Worm (Caenorhabditis elegans): ENCODE measurements around the gene F56D5.3.

F56D5.3 gene

ce11 chrIV:9440880-9441336, 43.5 kb downstream of the F56D5.3 start, which contains the start of gene idh-1 (continued):
- no peak for TF ChIP-seq duxl-1 (tag; optimal IDR thresholded peaks at IDR 0.05; ENCODE audit: poor library complexity)
- no peak for TF ChIP-seq nhr-237 (tag; optimal IDR thresholded peaks at IDR 0.05)
- no peak for TF ChIP-seq F26F4.8 (GFP tag; conservative IDR thresholded peaks at IDR 0.05)
- TF ChIP-seq ceh-20 (GFP tag; IDR thresholded peaks at IDR 0.05) = no peak
- no peak for TF ChIP-seq tag-97 (GFP tag; IDR thresholded peaks at IDR 0.05)
- TF ChIP-seq nhr-76 (tag; optimal IDR thresholded peaks at IDR 0.05) = no peak
- no peak for TF ChIP-seq zip-11 (GFP tag; IDR thresholded peaks at IDR 0.05)
- TF ChIP-seq nhr-102 (tag; optimal IDR thresholded peaks at IDR 0.05) = peak; percentile 29
- TF ChIP-seq spr-1 (tag; optimal IDR thresholded peaks at IDR 0.05) = no peak

- no peak for TF ChIP-seq dmd-8 (GFP tag; IDR thresholded peaks at IDR 0.05)
- no peak for TF ChIP-seq zip-2 (tag; optimal IDR thresholded peaks at IDR 0.05)
- no peak for TF ChIP-seq fos-1 (tag; optimal IDR thresholded peaks at IDR 0.05)
- TF ChIP-seq nhr-77 (tag; optimal IDR thresholded peaks at IDR 0.05) = peak; percentile 37
- no peak for TF ChIP-seq daf-16 (GFP tag; optimal IDR thresholded peaks at IDR 0.05)
- TF ChIP-seq daf-16 (tag; optimal IDR thresholded peaks at IDR 0.05) = peak; percentile 69
- TF ChIP-seq jun-1 (tag; optimal IDR thresholded peaks at IDR 0.05) = no peak
- TF ChIP-seq nhr-76 (tag; optimal IDR thresholded peaks at IDR 0.05) = no peak
- peak; percentile 31 for TF ChIP-seq dmd-6 (GFP tag; IDR thresholded peaks at IDR 0.05)
- TF ChIP-seq nhr-28 (tag; optimal IDR thresholded peaks at IDR 0.05) = peak; percentile 51
- TF ChIP-seq php-3 (GFP tag; IDR thresholded peaks at IDR 0.05) = no peak
- no peak for TF ChIP-seq nhr-102 (tag; optimal IDR thresholded peaks at IDR 0.05)
- TF ChIP-seq ceh-62 (tag; optimal IDR thresholded peaks at IDR 0.05) = no peak
- no peak for TF ChIP-seq egl-43 (GFP tag; IDR thresholded peaks at IDR 0.05)
- TF ChIP-seq hmg-1.1 (GFP tag; IDR thresholded peaks at IDR 0.05) = no peak
- no peak for TF ChIP-seq gei-8 (GFP tag; optimal IDR thresholded peaks at IDR 0.05)
- no peak for TF ChIP-seq snpc-1.2 (GFP tag; IDR thresholded peaks at IDR 0.05)
- TF ChIP-seq skn-1 (tag; optimal IDR thresholded peaks at IDR 0.05) = no peak
- no peak for TF ChIP-seq madf-9 (GFP tag; conservative IDR thresholded peaks at IDR 0.05)
- TF ChIP-seq pqm-1 (tag; optimal IDR thresholded peaks at IDR 0.05) = peak; percentile 6
- no peak for TF ChIP-seq ceh-82 (tag; optimal IDR thresholded peaks at IDR 0.05)
- no peak for TF ChIP-seq daf-8 (GFP tag; IDR thresholded peaks at IDR 0.05)
- TF ChIP-seq lin-13 (GFP tag; optimal IDR thresholded peaks at IDR 0.05) = no peak
- no peak for TF ChIP-seq nhr-6 (tag; optimal IDR thresholded peaks at IDR 0.05)
- no peak for TF ChIP-seq F44E2.7 (GFP tag; IDR thresholded peaks at IDR 0.05)
- peak; percentile 47 for TF ChIP-seq dve-1 (tag; optimal IDR thresholded peaks at IDR 0.05; ENCODE audit: insufficient read depth)
- TF ChIP-seq zfp-3 (GFP tag; conservative IDR thresholded peaks at IDR 0.05) = no peak
Observed at ce11 chrIV:9441391-9441790, 44.0 kb downstream of the F56D5.3 start.

ce11 chrIV:9442106-9442532, 44.7 kb downstream of the F56D5.3 start:
- TF ChIP-seq hlh-11 (tag; optimal IDR thresholded peaks at IDR 0.05) (peak; percentile 90), pqm-1 (tag; optimal IDR thresholded peaks at IDR 0.05) (peak; percentile 74), T20F7.1 (GFP tag; optimal IDR thresholded peaks at IDR 0.05) (peak; percentile 58), daf-8 (GFP tag; IDR thresholded peaks at IDR 0.05) (no peak), F10B5.3 (tag; optimal IDR thresholded peaks at IDR 0.05) (no peak), vab-7 (GFP tag; IDR thresholded peaks at IDR 0.05) (no peak), skn-1 (tag; optimal IDR thresholded peaks at IDR 0.05) (no peak), dmd-6 (GFP tag; IDR thresholded peaks at IDR 0.05) (peak; percentile 91), madf-5 (GFP tag; IDR thresholded peaks at IDR 0.05) (no peak), zip-2 (tag; optimal IDR thresholded peaks at IDR 0.05) (no peak), tag-97 (GFP tag; IDR thresholded peaks at IDR 0.05) (no peak), mxl-3 (GFP tag; optimal IDR thresholded peaks at IDR 0.05) (peak; percentile 92), saeg-2 (GFP tag; IDR thresholded peaks at IDR 0.05) (no peak), daf-12 (tag; optimal IDR thresholded peaks at IDR 0.05) (no peak), set-16 (GFP tag; IDR thresholded peaks at IDR 0.05) (no peak), mes-2 (tag; optimal IDR thresholded peaks at IDR 0.05; ENCODE audit: poor library complexity, severe bottlenecking) (peak; percentile 60), mdl-1 (tag; optimal IDR thresholded peaks at IDR 0.05) (peak in 1 of 2 experiments; percentile 88), dmd-8 (GFP tag; IDR thresholded peaks at IDR 0.05) (no peak), Y5F2A.4 (GFP tag; optimal IDR thresholded peaks at IDR 0.05) (no peak), mep-1 (tag; optimal IDR thresholded peaks at IDR 0.05) (peak; percentile 68), madf-9 (GFP tag; conservative IDR thresholded peaks at IDR 0.05) (0 out of 2 replicates have a peak, but pooled peaks have one; percentile 48), nhr-42 (GFP tag; IDR thresholded peaks at IDR 0.05) (no peak), duxl-1 (tag; optimal IDR thresholded peaks at IDR 0.05; ENCODE audit: poor library complexity) (no peak), zfp-3 (GFP tag; conservative IDR thresholded peaks at IDR 0.05) (peak; percentile 75; the same call in 1 of the 2 replicates), fos-1 (tag; optimal IDR thresholded peaks at IDR 0.05) (no peak), gei-8 (GFP tag; optimal IDR thresholded peaks at IDR 0.05) (peak; percentile 67)
